Worm (Caenorhabditis elegans): ENCODE data around the gene C01G10.7.

DNA sequence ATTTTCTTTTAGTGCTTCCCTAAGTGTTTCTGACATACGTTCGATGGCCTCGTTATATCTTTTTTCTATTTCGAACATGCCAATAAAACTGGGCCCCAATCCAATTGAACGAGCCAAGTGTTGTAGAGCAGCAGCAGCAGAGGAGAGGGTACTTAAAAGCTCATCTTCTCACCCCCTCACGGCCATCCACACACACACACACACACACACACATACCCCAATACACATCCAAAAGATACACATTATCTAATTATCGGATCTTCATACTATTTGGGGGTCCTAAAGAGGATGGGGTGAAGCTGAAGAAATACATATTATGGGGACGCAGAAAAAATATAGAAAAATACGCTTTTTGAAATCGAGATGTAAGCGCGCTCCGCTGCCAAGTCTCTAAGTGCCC, 12.8 kb upstream of the C01G10.7 start:
- TF ChIP-seq elt-3 (tag; optimal IDR thresholded peaks at IDR 0.05) (no peak), nhr-6 (tag; optimal IDR thresholded peaks at IDR 0.05) (no peak), nhr-12 (tag; optimal IDR thresholded peaks at IDR 0.05) (no peak), ztf-11 (tag; optimal IDR thresholded peaks at IDR 0.05) (no peak), ceh-82 (tag; optimal IDR thresholded peaks at IDR 0.05) (no peak)
